Fruit fly (Drosophila melanogaster) whole organism, embryonic: Measurements from ENCODE around the gene rempA.

Source experiments
- ATbp ChIP-seq: fragments of 200-800 bp; sonication (Bioruptor generic); optimal IDR thresholded peaks from 2 replicates; lab custom pipeline; 2017; ENCODE audit warnings: missing biosample characterization, mild to moderate bottlenecking, missing genetic modification characterization, missing genetic modification reagents
- Bgb ChIP-seq: fragments of 200-800 bp; sonication (Bioruptor generic); IDR thresholded peaks from 2 replicates; pipeline ENCODE4 v1.3.6; 2022; ENCODE audit warnings: missing biosample characterization, missing genetic modification characterization; ENCODE audit not compliant: partially characterized antibody
- BtbVII ChIP-seq: fragments of 200-800 bp; sonication (Bioruptor generic); optimal IDR thresholded peaks from 3 replicates; lab custom pipeline; 2017; ENCODE audit warnings: missing biosample characterization, mild to moderate bottlenecking, missing genetic modification characterization
- CG10209 ChIP-seq: fragments of 200-800 bp; sonication (Bioruptor generic); optimal IDR thresholded peaks from 3 replicates; lab custom pipeline; 2017; ENCODE audit warnings: missing biosample characterization, mild to moderate bottlenecking, missing genetic modification characterization, missing genetic modification reagents
- CG10366 ChIP-seq: fragments of 200-800 bp; sonication (Bioruptor generic); IDR thresholded peaks from 2 replicates; pipeline ENCODE4 v1.3.6; 2022; ENCODE audit warnings: missing biosample characterization, missing genetic modification characterization
- CG10462 ChIP-seq: fragments of 200-800 bp; sonication (Bioruptor generic); optimal IDR thresholded peaks from 2 replicates; lab custom pipeline; 2016; ENCODE audit warnings: missing biosample characterization, missing genetic modification characterization
- CG10543 ChIP-seq: fragments of 200-800 bp; sonication (Bioruptor generic); optimal IDR thresholded peaks from 3 replicates; lab custom pipeline; 2017; ENCODE audit warnings: missing biosample characterization, mild to moderate bottlenecking, missing genetic modification characterization, moderate library complexity
- CG12236 ChIP-seq: fragments of 200-800 bp; sonication (Bioruptor generic); optimal IDR thresholded peaks from 2 replicates; lab custom pipeline; 2016; ENCODE audit warnings: missing biosample characterization, missing genetic modification characterization
- CG13775 ChIP-seq: fragments of 200-800 bp; sonication (Bioruptor generic); optimal IDR thresholded peaks from 3 replicates; lab custom pipeline; 2017; ENCODE audit warnings: missing biosample characterization, mild to moderate bottlenecking, missing genetic modification characterization
- CG14050 ChIP-seq: fragments of 200-800 bp; sonication (Bioruptor generic); IDR thresholded peaks from 3 replicates; pipeline ENCODE4 v1.3.6; 2022; ENCODE audit warnings: missing biosample characterization, missing genetic modification characterization
- CG14710 ChIP-seq: fragments of 200-800 bp; sonication (Bioruptor generic); optimal IDR thresholded peaks from 3 replicates; lab custom pipeline; 2019; ENCODE audit warnings: missing biosample characterization, mild to moderate bottlenecking, missing genetic modification characterization, moderate library complexity
- CG15011 ChIP-seq: fragments of 200-800 bp; sonication (Bioruptor generic); optimal IDR thresholded peaks from 3 replicates; lab custom pipeline; 2018; ENCODE audit warnings: missing biosample characterization, mild to moderate bottlenecking, missing genetic modification characterization
- CG1529 ChIP-seq: fragments of 200-800 bp; sonication (Bioruptor generic); optimal IDR thresholded peaks from 3 replicates; lab custom pipeline; 2018; ENCODE audit warnings: missing biosample characterization, missing genetic modification characterization
- CG17829 ChIP-seq: fragments of 200-800 bp; optimal IDR thresholded peaks from 2 replicates; lab custom pipeline; 2019; ENCODE audit warnings: missing biosample characterization, mild to moderate bottlenecking, missing genetic modification characterization, moderate library complexity
- CG2116 ChIP-seq: fragments of 200-800 bp; sonication (Bioruptor generic); optimal IDR thresholded peaks from 3 replicates; lab custom pipeline; 2018; ENCODE audit warnings: missing biosample characterization, mild to moderate bottlenecking, missing genetic modification characterization
- CG2129 ChIP-seq: fragments of 200-800 bp; sonication (Bioruptor generic); IDR thresholded peaks from 2 replicates; pipeline ENCODE4 v1.3.6; 2022; ENCODE audit warnings: missing biosample characterization, missing genetic modification characterization; ENCODE audit not compliant: partially characterized antibody
- CG31388 ChIP-seq: fragments of 200-800 bp; sonication (Bioruptor generic); optimal IDR thresholded peaks from 2 replicates; lab custom pipeline; 2016; ENCODE audit warnings: missing biosample characterization, missing genetic modification characterization
- CG33213 ChIP-seq: fragments of 200-800 bp; sonication (Bioruptor generic); optimal IDR thresholded peaks from 3 replicates; lab custom pipeline; 2016; ENCODE audit warnings: missing biosample characterization, missing genetic modification characterization
- CG3407 ChIP-seq: fragments of 200-800 bp; sonication (Bioruptor generic); optimal IDR thresholded peaks from 2 replicates; lab custom pipeline; 2018; ENCODE audit warnings: missing biosample characterization, mild to moderate bottlenecking, missing genetic modification characterization
- CG34224 ChIP-seq: fragments of 200-800 bp; sonication (Bioruptor generic); IDR thresholded peaks from 3 replicates; pipeline ENCODE4 v1.3.6; 2022; ENCODE audit warnings: missing biosample characterization, missing genetic modification characterization; ENCODE audit not compliant: partially characterized antibody
- CG34422 ChIP-seq: fragments of 200-800 bp; sonication (Bioruptor generic); IDR thresholded peaks from 3 replicates; pipeline ENCODE4 v1.3.6; 2022; ENCODE audit warnings: missing biosample characterization, missing genetic modification characterization
- CG6683 ChIP-seq: fragments of 200-800 bp; sonication (Bioruptor generic); optimal IDR thresholded peaks from 2 replicates; lab custom pipeline; 2017; ENCODE audit warnings: missing biosample characterization, mild to moderate bottlenecking, missing genetic modification characterization, missing genetic modification reagents
- CG8281 ChIP-seq: fragments of 200-800 bp; sonication (Bioruptor generic); optimal IDR thresholded peaks from 2 replicates; lab custom pipeline; 2018; ENCODE audit warnings: missing biosample characterization, mild to moderate bottlenecking, missing genetic modification characterization, moderate library complexity
- Mad ChIP-seq: fragments of 200-800 bp; sonication (Bioruptor generic); optimal IDR thresholded peaks from 2 replicates; lab custom pipeline; 2016; ENCODE audit warnings: missing biosample characterization, missing genetic modification characterization
- Med ChIP-seq: fragments of 200-800 bp; sonication (Bioruptor generic); peaks from one replicate; lab custom pipeline; 2016; ENCODE audit warnings: missing biosample characterization, missing genetic modification characterization, mild to moderate bottlenecking, inconsistent platforms, moderate library complexity
- Six4 ChIP-seq: fragments of 200-800 bp; sonication (Bioruptor generic); optimal IDR thresholded peaks from 2 replicates; lab custom pipeline; 2016; ENCODE audit warnings: missing biosample characterization, missing genetic modification characterization
- Spps ChIP-seq: fragments of 200-800 bp; sonication (Bioruptor generic); optimal IDR thresholded peaks from 2 replicates; lab custom pipeline; 2018; ENCODE audit warnings: missing biosample characterization, mild to moderate bottlenecking, missing genetic modification characterization
- TFAM ChIP-seq: fragments of 200-800 bp; sonication (Bioruptor generic); optimal IDR thresholded peaks from 2 replicates; lab custom pipeline; 2017; ENCODE audit warnings: missing biosample characterization, missing genetic modification characterization, inconsistent platforms
- Tbp ChIP-seq: fragments of >200 bp; optimal IDR thresholded peaks from 2 replicates; lab custom pipeline; 2018; ENCODE audit warnings: missing biosample characterization, missing genetic modification characterization
- Xrp1 ChIP-seq: fragments of 200-800 bp; sonication (Bioruptor generic); IDR thresholded peaks from 2 replicates; pipeline ENCODE4 v1.3.6; 2022; ENCODE audit warnings: missing biosample characterization, missing genetic modification characterization
- cato ChIP-seq: fragments of 200-800 bp; sonication (Bioruptor generic); optimal IDR thresholded peaks from 2 replicates; lab custom pipeline; 2016; ENCODE audit warnings: missing biosample characterization, missing genetic modification characterization, borderline replicate concordance
- croc ChIP-seq: fragments of 200-800 bp; sonication (Bioruptor generic); conservative IDR thresholded peaks from 3 replicates; pipeline ENCODE4 v1.3.6; 2022; ENCODE audit warnings: missing biosample characterization, missing genetic modification characterization
- cwo ChIP-seq: fragments of 200-800 bp; sonication (Bioruptor generic); optimal IDR thresholded peaks from 3 replicates; lab custom pipeline; 2017; ENCODE audit warnings: missing biosample characterization, missing genetic modification characterization, mild to moderate bottlenecking, moderate library complexity, missing genetic modification reagents
- dimm ChIP-seq: fragments of 200-800 bp; sonication (Bioruptor generic); IDR thresholded peaks from 2 replicates; pipeline ENCODE4 v1.3.6; 2022; ENCODE audit warnings: missing biosample characterization, missing genetic modification characterization
- ems ChIP-seq: fragments of 200-800 bp; sonication (Bioruptor generic); optimal IDR thresholded peaks from 3 replicates; lab custom pipeline; 2016; ENCODE audit warnings: missing biosample characterization, missing genetic modification characterization
- en ChIP-seq: fragments of 200-800 bp; sonication (Bioruptor generic); optimal IDR thresholded peaks from 2 replicates; lab custom pipeline; 2016; ENCODE audit warnings: missing biosample characterization, missing genetic modification characterization
- fd96Cb ChIP-seq: fragments of 200-800 bp; sonication (Bioruptor generic); optimal IDR thresholded peaks from 2 replicates; lab custom pipeline; 2018; ENCODE audit warnings: missing biosample characterization, mild to moderate bottlenecking, missing genetic modification characterization, moderate library complexity
- fu2 ChIP-seq: fragments of 200-800 bp; sonication (Bioruptor generic); optimal IDR thresholded peaks from 2 replicates; lab custom pipeline; 2016; ENCODE audit warnings: missing biosample characterization, missing genetic modification characterization
- gro ChIP-seq: fragments of 200-800 bp; sonication (Bioruptor generic); optimal IDR thresholded peaks from 2 replicates; lab custom pipeline; 2016; ENCODE audit warnings: missing biosample characterization, missing genetic modification characterization
- gsb-n ChIP-seq: fragments of 200-800 bp; sonication (Bioruptor generic); optimal IDR thresholded peaks from 3 replicates; lab custom pipeline; 2018; ENCODE audit warnings: missing biosample characterization, mild to moderate bottlenecking, missing genetic modification characterization
- jumu ChIP-seq: fragments of 200-800 bp; sonication (Bioruptor generic); optimal IDR thresholded peaks from 3 replicates; lab custom pipeline; 2016; ENCODE audit warnings: missing biosample characterization, missing genetic modification characterization
- kay ChIP-seq: fragments of 200-800 bp; sonication (Bioruptor generic); optimal IDR thresholded peaks from 2 replicates; lab custom pipeline; 2016; ENCODE audit warnings: missing biosample characterization, missing genetic modification characterization
- mam ChIP-seq: fragments of 200-800 bp; sonication (Bioruptor generic); optimal IDR thresholded peaks from 3 replicates; lab custom pipeline; 2016; ENCODE audit warnings: missing biosample characterization, missing genetic modification characterization
- pita ChIP-seq: fragments of 200-800 bp; sonication (Bioruptor generic); optimal IDR thresholded peaks from 2 replicates; lab custom pipeline; 2017; ENCODE audit warnings: missing biosample characterization, mild to moderate bottlenecking, missing genetic modification characterization
- pnt ChIP-seq: fragments of 200-800 bp; sonication (Bioruptor generic); optimal IDR thresholded peaks from 3 replicates; lab custom pipeline; 2016; ENCODE audit warnings: missing biosample characterization, missing genetic modification characterization
- ranshi ChIP-seq: fragments of 200-800 bp; sonication (Bioruptor generic); IDR thresholded peaks from 2 replicates; pipeline ENCODE4 v1.3.6; 2022; ENCODE audit warnings: missing biosample characterization, missing genetic modification characterization
- scrt ChIP-seq: fragments of 200-800 bp; sonication (Bioruptor generic); optimal IDR thresholded peaks from 2 replicates; lab custom pipeline; 2018; ENCODE audit warnings: missing biosample characterization, mild to moderate bottlenecking, missing genetic modification characterization, moderate library complexity
- shn ChIP-seq: fragments of 200-800 bp; sonication (Bioruptor generic); optimal IDR thresholded peaks from 3 replicates; lab custom pipeline; 2016; ENCODE audit warnings: missing biosample characterization, missing genetic modification characterization
- slp2 ChIP-seq: fragments of 200-800 bp; sonication (Bioruptor generic); optimal IDR thresholded peaks from 2 replicates; lab custom pipeline; 2016; ENCODE audit warnings: missing biosample characterization, missing genetic modification characterization
- tll ChIP-seq, 2 experiments: fragments of 200-800 bp in 1 of 2; fragments of >200 bp in 1 of 2; sonication (Bioruptor generic) in 1 of 2; optimal IDR thresholded peaks; 2 replicates each; lab custom pipeline; 2017 to 2019; ENCODE audit warnings: missing biosample characterization in 2 of 2, missing genetic modification characterization in 2 of 2, mild to moderate bottlenecking in 1 of 2, moderate library complexity in 1 of 2
- wor ChIP-seq: fragments of 200-800 bp; sonication (Bioruptor generic); IDR thresholded peaks from 2 replicates; pipeline ENCODE4 v1.3.6; 2022; ENCODE audit warnings: missing biosample characterization, missing genetic modification characterization

rempA gene

DNA sequence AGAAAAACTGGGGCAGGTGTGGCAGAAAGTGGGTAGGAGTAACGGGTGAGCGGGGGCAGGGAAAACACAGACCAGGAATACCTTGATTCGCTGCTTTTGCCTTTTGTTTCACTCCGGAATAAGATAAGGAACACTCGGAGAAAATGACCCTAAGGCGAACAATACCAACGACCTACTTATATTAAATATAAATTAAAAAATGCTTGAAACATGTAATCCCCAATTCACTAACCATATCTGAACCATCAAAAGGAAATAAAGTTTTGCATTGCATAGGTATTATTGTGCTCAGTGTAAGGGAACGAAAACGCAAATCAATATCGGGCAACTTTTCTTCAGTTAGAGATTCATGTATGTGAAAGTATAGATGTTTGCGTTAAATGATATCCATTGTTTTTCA, 48.1 kb downstream of the rempA start (continued):
- TF ChIP-seq scrt = no peak
- TF ChIP-seq CG12236 = no peak
- TF ChIP-seq fd96Cb (tag; lab: Kevin White, UChicago) = peak; percentile 4
- no peak for TF ChIP-seq en (GFP tag; lab: Kevin White, UChicago)
- peak; percentile 41; the same call in 1 of the 2 replicates for TF ChIP-seq dimm (GFP tag; lab: Robert Waterston, UW)
- TF ChIP-seq CG10462 (GFP tag; lab: Kevin White, UChicago) = peak; percentile 9
- no peak for TF ChIP-seq croc (GFP tag; lab: Robert Waterston, UW)
- peak; percentile 13 for TF ChIP-seq CG33213
- TF ChIP-seq CG3407 (GFP tag; lab: Kevin White, UChicago) = peak; percentile 43
- peak; percentile 19 for TF ChIP-seq CG14710 (tag; lab: Kevin White, UChicago)
- TF ChIP-seq CG1529 (GFP tag; lab: Kevin White, UChicago) = peak; percentile 28
- TF ChIP-seq ems = peak; percentile 8
- TF ChIP-seq BtbVII = no peak
- TF ChIP-seq jumu (GFP tag; lab: Kevin White, UChicago) = peak; percentile 12
- peak; percentile 59 for TF ChIP-seq Med (GFP tag; lab: Kevin White, UChicago)
- TF ChIP-seq Mad (GFP tag; lab: Kevin White, UChicago) = no peak
- TF ChIP-seq CG2116 (GFP tag; lab: Kevin White, UChicago) = no peak
- TF ChIP-seq CG17829 (tag; lab: Kevin White, UChicago) = peak; percentile 13
- TF ChIP-seq pita (GFP tag; lab: Kevin White, UChicago) = no peak
- TF ChIP-seq gro (GFP tag; lab: Kevin White, UChicago) = no peak
- TF ChIP-seq CG31388 = no peak
- peak; percentile 48 for TF ChIP-seq gsb-n (tag; lab: Kevin White, UChicago)
- TF ChIP-seq CG13775 = peak; percentile 52
- TF ChIP-seq CG34422 = no peak
- TF ChIP-seq Spps (tag; lab: Kevin White, UChicago) = no peak
- peak; percentile 52 for TF ChIP-seq wor
- no peak for TF ChIP-seq cwo (GFP tag; lab: Kevin White, UChicago)
- TF ChIP-seq pnt (GFP tag; lab: Kevin White, UChicago) = no peak
- peak; percentile 11 for TF ChIP-seq CG8281
- TF ChIP-seq CG14050 = peak; percentile 38; the same call in 1 of the 3 replicates
- no peak for TF ChIP-seq Six4 (GFP tag; lab: Kevin White, UChicago)
- TF ChIP-seq CG10543 (GFP tag; lab: Kevin White, UChicago) = no peak
- TF ChIP-seq CG10209 (GFP tag; lab: Kevin White, UChicago) = peak; percentile 62
- no peak for TF ChIP-seq tll (GFP tag; optimal IDR thresholded peaks at IDR 0.05; lab: Kevin White, UChicago)
- no peak for TF ChIP-seq Bgb
- no peak for TF ChIP-seq Tbp (GFP tag; lab: Kevin White, UChicago)
- TF ChIP-seq fu2 (GFP tag; lab: Kevin White, UChicago) = no peak
- no peak for TF ChIP-seq slp2 (GFP tag; lab: Kevin White, UChicago)
- TF ChIP-seq Xrp1 (GFP tag; lab: Robert Waterston, UW) = peak; percentile 68
- no peak for TF ChIP-seq CG2129 (GFP tag; lab: Robert Waterston, UW)
- TF ChIP-seq CG6683 (GFP tag; lab: Kevin White, UChicago) = no peak
- TF ChIP-seq TFAM = no peak
- TF ChIP-seq CG34224 = no peak
- TF ChIP-seq shn = no peak
- TF ChIP-seq ATbp = peak; percentile 71
- TF ChIP-seq ranshi (GFP tag; lab: Robert Waterston, UW) = peak; percentile 76
- TF ChIP-seq cato = peak; percentile 2
- peak; percentile 30 for TF ChIP-seq mam (GFP tag; lab: Kevin White, UChicago)
- peak; percentile 67 for TF ChIP-seq CG10366
- TF ChIP-seq CG15011 (GFP tag; lab: Kevin White, UChicago) = no peak
- TF ChIP-seq kay (GFP tag; lab: Kevin White, UChicago) = no peak
